Worm (Caenorhabditis elegans) whole organism, mixed stage, embryonic: Measurements from ENCODE around the gene ZK1073.1.

ENCODE experiments used
- blmp-1 ChIP-seq: fragments of 150-350 bp; optimal IDR thresholded peaks from 2 replicates; lab custom pipeline; 2014; ENCODE audit warnings: missing biosample characterization, missing genetic modification characterization
- drap-1 ChIP-seq: fragments of 200-800 bp; sonication (Bioruptor generic); optimal IDR thresholded peaks from 3 replicates; lab custom pipeline; 2018; ENCODE audit warnings: mild to moderate bottlenecking, missing genetic modification characterization, missing compliant biosample characterization
- elt-3 ChIP-seq: fragments of 150-350 bp; optimal IDR thresholded peaks from 2 replicates; lab custom pipeline; 2014; ENCODE audit warnings: missing biosample characterization, missing genetic modification characterization
- ham-2 ChIP-seq: fragments of 200-800 bp; sonication (Bioruptor generic); optimal IDR thresholded peaks from 2 replicates; lab custom pipeline; 2018; ENCODE audit warnings: mild to moderate bottlenecking, missing genetic modification characterization, missing compliant biosample characterization
- mls-2 ChIP-seq: sonication (generic microtip); optimal IDR thresholded peaks from 2 replicates; lab custom pipeline; 2016; ENCODE audit warnings: mild to moderate bottlenecking, missing genetic modification characterization, moderate library complexity, missing compliant biosample characterization
- snpc-4 ChIP-seq: fragments of 150-350 bp; optimal IDR thresholded peaks from 2 replicates; lab custom pipeline; 2014; ENCODE audit warnings: missing biosample characterization, missing genetic modification characterization
- unc-39 ChIP-seq: fragments of 150-350 bp; optimal IDR thresholded peaks from 2 replicates; lab custom pipeline; 2014; ENCODE audit warnings: missing biosample characterization, missing genetic modification characterization
- unc-62 ChIP-seq: fragments of 150-350 bp; optimal IDR thresholded peaks from 2 replicates; lab custom pipeline; 2014; ENCODE audit warnings: missing biosample characterization, missing genetic modification reagents, missing genetic modification characterization

ce11 chrX:16078695-16079094, 50.0 kb downstream of the ZK1073.1 start:
- TF ChIP-seq blmp-1 (no peak), ham-2 (GFP tag; lab: Kevin White, UChicago) (no peak), unc-39 (tag; lab: Kevin White, UChicago) (no peak), drap-1 (no peak), snpc-4 (tag; lab: Kevin White, UChicago) (no peak), unc-62 (GFP tag; lab: Kevin White, UChicago) (no peak), elt-3 (tag; lab: Kevin White, UChicago) (no peak), mls-2 (tag; lab: Kevin White, UChicago) (no peak)
